Fruit fly (Drosophila melanogaster): ENCODE results near the gene CG31808.

Gene CG31808

dm6 chr2L:16656692-16657109 lies 59.3 kb downstream of the CG31808 start (continued):
- peak; percentile 12 for TF ChIP-seq Sox102F (GFP tag; optimal IDR thresholded peaks at IDR 0.05)
- TF ChIP-seq CG10631 (GFP tag; optimal IDR thresholded peaks at IDR 0.05): peak; percentile 63
- TF ChIP-seq fd85E (GFP tag; optimal IDR thresholded peaks at IDR 0.05): no peak
- no peak for TF ChIP-seq CG8319 (GFP tag; optimal IDR thresholded peaks at IDR 0.05)
- TF ChIP-seq CG6808 (GFP tag; optimal IDR thresholded peaks at IDR 0.05): no peak
- no peak for TF ChIP-seq salr (GFP tag; optimal IDR thresholded peaks at IDR 0.05)
- TF ChIP-seq CG11762 (GFP tag; optimal IDR thresholded peaks at IDR 0.05; ENCODE audit: insufficient read depth): no peak
